Worm (Caenorhabditis elegans) whole organism, young adult: ENCODE data around the gene Y43F8C.5.

Source experiments
- C06A6.2 ChIP-seq: fragments of 200-800 bp; sonication (Bioruptor generic); conservative IDR thresholded peaks from 2 replicates; pipeline ENCODE4 v1.3.6; 2022; ENCODE audit warnings: missing genetic modification characterization, missing compliant biosample characterization
- F22D6.2 ChIP-seq: sonication (generic microtip); optimal IDR thresholded peaks from 2 replicates; lab custom pipeline; 2016; ENCODE audit warnings: mild to moderate bottlenecking, missing genetic modification characterization, missing compliant biosample characterization
- F33H1.4 ChIP-seq: fragments of 200-800 bp; sonication (Bioruptor generic); IDR thresholded peaks from 2 replicates; pipeline ENCODE4 v1.3.6; 2022; ENCODE audit warnings: missing genetic modification reagents, missing genetic modification characterization, missing compliant biosample characterization
- F39B2.1 ChIP-seq: fragments of 200-800 bp; sonication (Bioruptor generic); IDR thresholded peaks from 2 replicates; pipeline ENCODE4 v1.3.6; 2022; ENCODE audit warnings: missing genetic modification reagents, missing genetic modification characterization, missing compliant biosample characterization
- F52B5.7 ChIP-seq: sonication (generic microtip); optimal IDR thresholded peaks from 2 replicates; lab custom pipeline; 2016; ENCODE audit warnings: mild to moderate bottlenecking, missing genetic modification characterization, missing compliant biosample characterization
- F57C9.4 ChIP-seq: sonication (generic microtip); optimal IDR thresholded peaks from 2 replicates; lab custom pipeline; 2017; ENCODE audit warnings: mild to moderate bottlenecking, missing genetic modification characterization, missing compliant biosample characterization
- T26A5.8 ChIP-seq: sonication (generic microtip); optimal IDR thresholded peaks from 2 replicates; lab custom pipeline; 2016; ENCODE audit warnings: missing genetic modification characterization, missing compliant biosample characterization
- akir-1 ChIP-seq: fragments of 200-800 bp; sonication (Bioruptor generic); optimal IDR thresholded peaks from 2 replicates; lab custom pipeline; 2018; ENCODE audit warnings: mild to moderate bottlenecking, missing genetic modification characterization, moderate library complexity, missing compliant biosample characterization
- aptf-3 ChIP-seq: fragments of 200-800 bp; sonication (Bioruptor generic); IDR thresholded peaks from 2 replicates; pipeline ENCODE4 v1.3.6; 2022; ENCODE audit warnings: missing genetic modification characterization, missing compliant biosample characterization
- atf-7 ChIP-seq: sonication (generic microtip); optimal IDR thresholded peaks from 2 replicates; lab custom pipeline; 2017; ENCODE audit warnings: mild to moderate bottlenecking, missing genetic modification characterization, missing compliant biosample characterization
- attf-6 ChIP-seq: fragments of 200-800 bp; sonication (Bioruptor generic); IDR thresholded peaks from 2 replicates; pipeline ENCODE4 v1.3.6; 2022; ENCODE audit warnings: missing genetic modification reagents, missing genetic modification characterization, missing compliant biosample characterization
- bed-1 ChIP-seq: fragments of 200-800 bp; sonication (Bioruptor generic); IDR thresholded peaks from 2 replicates; pipeline ENCODE4 v1.3.6; 2022; ENCODE audit warnings: missing genetic modification reagents, missing genetic modification characterization, missing compliant biosample characterization
- ccch-3 ChIP-seq: fragments of 200-800 bp; sonication (Bioruptor generic); optimal IDR thresholded peaks from 2 replicates; lab custom pipeline; 2018; ENCODE audit warnings: mild to moderate bottlenecking, missing genetic modification characterization, missing compliant biosample characterization
- cebp-1 ChIP-seq, 2 experiments: fragments of 200-800 bp in 1 of 2; sonication (Bioruptor generic) in 1 of 2; sonication (generic microtip) in 1 of 2; IDR thresholded peaks in 1 of 2; optimal IDR thresholded peaks in 1 of 2; 2 replicates each; pipeline versions ENCODE4 v1.3.6 to Lab custom; 2017 to 2022; ENCODE audit warnings: missing compliant biosample characterization in 2 of 2, missing genetic modification characterization in 2 of 2, mild to moderate bottlenecking in 1 of 2, missing genetic modification reagents in 1 of 2, moderate library complexity in 1 of 2
- ceh-100 ChIP-seq: fragments of 200-800 bp; sonication (Bioruptor generic); IDR thresholded peaks from 2 replicates; pipeline ENCODE4 v1.3.6; 2022; ENCODE audit warnings: missing genetic modification reagents, missing genetic modification characterization, missing compliant biosample characterization
- ceh-58 ChIP-seq: fragments of 200-800 bp; sonication (Bioruptor generic); IDR thresholded peaks from 2 replicates; pipeline ENCODE4 v1.3.6; 2022; ENCODE audit warnings: missing genetic modification characterization, missing compliant biosample characterization
- ceh-91 ChIP-seq: fragments of 200-800 bp; sonication (Bioruptor generic); IDR thresholded peaks from 2 replicates; pipeline ENCODE4 v1.3.6; 2022; ENCODE audit warnings: missing genetic modification reagents, missing genetic modification characterization, missing compliant biosample characterization
- dpff-1 ChIP-seq: sonication (generic microtip); optimal IDR thresholded peaks from 2 replicates; lab custom pipeline; 2017; ENCODE audit warnings: mild to moderate bottlenecking, missing genetic modification characterization, missing compliant biosample characterization
- egl-44 ChIP-seq: fragments of 200-800 bp; sonication (Bioruptor generic); IDR thresholded peaks from 2 replicates; pipeline ENCODE4 v1.3.6; 2022; ENCODE audit warnings: missing genetic modification reagents, missing genetic modification characterization, missing compliant biosample characterization
- ekl-4 ChIP-seq: fragments of 200-800 bp; sonication (Bioruptor generic); IDR thresholded peaks from 2 replicates; pipeline ENCODE4 v1.3.6; 2022; ENCODE audit warnings: missing genetic modification reagents, missing genetic modification characterization, missing compliant biosample characterization
- fkh-3 ChIP-seq: sonication (generic microtip); optimal IDR thresholded peaks from 2 replicates; lab custom pipeline; 2016; ENCODE audit warnings: mild to moderate bottlenecking, missing genetic modification characterization, missing compliant biosample characterization
- hlh-12 ChIP-seq: sonication (generic microtip); optimal IDR thresholded peaks from 2 replicates; lab custom pipeline; 2016; ENCODE audit warnings: missing genetic modification characterization, missing compliant biosample characterization
- hmg-1.2 ChIP-seq: fragments of 200-800 bp; sonication (Bioruptor generic); IDR thresholded peaks from 2 replicates; pipeline ENCODE4 v1.3.6; 2022; ENCODE audit warnings: missing genetic modification reagents, missing genetic modification characterization, missing compliant biosample characterization
- lag-1 ChIP-seq: fragments of 200-800 bp; sonication (Bioruptor generic); IDR thresholded peaks from 2 replicates; pipeline ENCODE4 v1.3.6; 2022; ENCODE audit warnings: missing genetic modification reagents, missing genetic modification characterization, missing compliant biosample characterization
- lin-40 ChIP-seq: sonication (generic microtip); optimal IDR thresholded peaks from 2 replicates; lab custom pipeline; 2016; ENCODE audit warnings: missing genetic modification characterization, mild to moderate bottlenecking, missing compliant biosample characterization, missing genotype, missing genetic modification reagents
- lsl-1 ChIP-seq: fragments of 200-800 bp; sonication (Bioruptor generic); optimal IDR thresholded peaks from 2 replicates; lab custom pipeline; 2018; ENCODE audit warnings: mild to moderate bottlenecking, missing genetic modification characterization, moderate library complexity, missing compliant biosample characterization
- lsy-27 ChIP-seq: sonication (generic microtip); optimal IDR thresholded peaks from 2 replicates; lab custom pipeline; 2017; ENCODE audit warnings: missing genetic modification characterization, mild to moderate bottlenecking, missing compliant biosample characterization, antibody characterized with exemption, missing genotype, borderline replicate concordance; ENCODE audit not compliant: insufficient read depth
- madf-10 ChIP-seq: sonication (generic microtip); optimal IDR thresholded peaks from 2 replicates; lab custom pipeline; 2016; ENCODE audit warnings: mild to moderate bottlenecking, missing genetic modification characterization, missing compliant biosample characterization
- mcd-1 ChIP-seq: fragments of 200-800 bp; sonication (Bioruptor generic); IDR thresholded peaks from 2 replicates; pipeline ENCODE4 v1.3.6; 2022; ENCODE audit warnings: missing genetic modification reagents, missing genetic modification characterization, missing compliant biosample characterization
- mes-4 ChIP-seq: sonication (generic microtip); optimal IDR thresholded peaks from 2 replicates; lab custom pipeline; 2016; ENCODE audit warnings: missing genotype, missing genetic modification characterization, missing compliant biosample characterization
- rpc-1 ChIP-seq, 2 experiments: fragments of 150-350 bp in 1 of 2; sonication (generic microtip) in 1 of 2; optimal IDR thresholded peaks; 2 replicates each; lab custom pipeline; 2014 to 2018; ENCODE audit warnings: missing biosample characterization in 1 of 2, missing genetic modification characterization in 1 of 2, missing genetic modification reagents in 1 of 2, missing genotype in 1 of 2
- tbp1 ChIP-seq: fragments of 200-800 bp; sonication (Bioruptor generic); optimal IDR thresholded peaks from 2 replicates; lab custom pipeline; 2018; ENCODE audit warnings: mild to moderate bottlenecking, missing genetic modification characterization, missing compliant biosample characterization
- tbx-9 ChIP-seq: sonication (generic microtip); optimal IDR thresholded peaks from 2 replicates; lab custom pipeline; 2016; ENCODE audit warnings: borderline replicate concordance, missing genetic modification characterization, inconsistent platforms, missing compliant biosample characterization
- unc-62 ChIP-seq: fragments of 150-350 bp; optimal IDR thresholded peaks from 2 replicates; lab custom pipeline; 2014; ENCODE audit warnings: missing biosample characterization, missing genetic modification reagents, missing genetic modification characterization
- ztf-18 ChIP-seq: sonication (generic microtip); optimal IDR thresholded peaks from 2 replicates; lab custom pipeline; 2016; ENCODE audit warnings: missing genotype, mild to moderate bottlenecking, missing genetic modification characterization, missing compliant biosample characterization
- ztf-28 ChIP-seq: fragments of 200-800 bp; sonication (Bioruptor generic); IDR thresholded peaks from 2 replicates; pipeline ENCODE4 v1.3.6; 2022; ENCODE audit warnings: missing genetic modification reagents, missing genetic modification characterization, missing compliant biosample characterization

Y43F8C.5 gene

ce11 chrV:19637890-19638289, 5.4 kb upstream of the Y43F8C.5 start:
- TF ChIP-seq ztf-18 (tag; lab: Kevin White, UChicago) (no peak), C06A6.2 (GFP tag; lab: Robert Waterston, UW) (no peak), ceh-58 (GFP tag; lab: Robert Waterston, UW) (0 out of 2 replicates have a peak, but pooled peaks have one; percentile 43), attf-6 (no peak), F22D6.2 (no peak)
- TF ChIP-seq, all 124 proteins: peak for 1

ce11 chrV:19636194-19636584, 3.7 kb upstream of the Y43F8C.5 start:
- TF ChIP-seq madf-10 (tag; lab: Kevin White, UChicago) (no peak), F39B2.1 (GFP tag; lab: Robert Waterston, UW) (peak; percentile 36; the same call in 1 of the 2 replicates), ekl-4 (no peak)

ce11 chrV:19634197-19634596, 1.8 kb upstream of the Y43F8C.5 start:
- TF ChIP-seq tbx-9 (tag; lab: Kevin White, UChicago) (no peak), bed-1 (GFP tag; lab: Robert Waterston, UW) (no peak), T26A5.8 (tag; lab: Kevin White, UChicago) (no peak), F33H1.4 (GFP tag; lab: Robert Waterston, UW) (no peak), akir-1 (GFP tag; lab: Kevin White, UChicago) (no peak), mcd-1 (GFP tag; lab: Robert Waterston, UW) (no peak), lag-1 (GFP tag; lab: Robert Waterston, UW) (no peak), tbp1 (GFP tag; lab: Kevin White, UChicago) (no peak), ceh-100 (GFP tag; lab: Robert Waterston, UW) (no peak), egl-44 (no peak), rpc-1 (optimal IDR thresholded peaks at IDR 0.05; lab: Kevin White, UChicago) (no peak), rpc-1 (tag; optimal IDR thresholded peaks at IDR 0.05; lab: Kevin White, UChicago) (no peak), F57C9.4 (no peak), ztf-18 (tag; lab: Kevin White, UChicago) (no peak), cebp-1 (GFP tag; IDR thresholded peaks at IDR 0.05; lab: Robert Waterston, UW) (no peak), cebp-1 (tag; optimal IDR thresholded peaks at IDR 0.05; lab: Kevin White, UChicago) (no peak), mes-4 (tag; lab: Kevin White, UChicago) (no peak), ceh-91 (GFP tag; lab: Robert Waterston, UW) (no peak), lsl-1 (no peak), dpff-1 (tag; lab: Kevin White, UChicago) (no peak), unc-62 (no peak), atf-7 (tag; lab: Kevin White, UChicago) (no peak)

ce11 chrV:19632948-19633347, 502 bp upstream of the Y43F8C.5 start:
- TF ChIP-seq bed-1 (GFP tag; lab: Robert Waterston, UW) = 0 out of 2 replicates have a peak, but pooled peaks have one; percentile 39
- TF ChIP-seq hlh-12 (tag; lab: Kevin White, UChicago) = no peak
- no peak for TF ChIP-seq fkh-3
- no peak for TF ChIP-seq aptf-3 (GFP tag; lab: Robert Waterston, UW)
- TF ChIP-seq F52B5.7 (tag; lab: Kevin White, UChicago) = no peak

ce11 chrV:19630569-19630968, 1.9 kb downstream of the Y43F8C.5 start:
- TF ChIP-seq lin-40 (tag; lab: Kevin White, UChicago) (no peak), hmg-1.2 (GFP tag; lab: Robert Waterston, UW) (no peak), ccch-3 (GFP tag; lab: Kevin White, UChicago) (no peak), ztf-28 (no peak), lsy-27 (no peak)
